Worm (Caenorhabditis elegans): Measurements from ENCODE around the gene F57B9.8.

The F57B9.8 gene

DNA sequence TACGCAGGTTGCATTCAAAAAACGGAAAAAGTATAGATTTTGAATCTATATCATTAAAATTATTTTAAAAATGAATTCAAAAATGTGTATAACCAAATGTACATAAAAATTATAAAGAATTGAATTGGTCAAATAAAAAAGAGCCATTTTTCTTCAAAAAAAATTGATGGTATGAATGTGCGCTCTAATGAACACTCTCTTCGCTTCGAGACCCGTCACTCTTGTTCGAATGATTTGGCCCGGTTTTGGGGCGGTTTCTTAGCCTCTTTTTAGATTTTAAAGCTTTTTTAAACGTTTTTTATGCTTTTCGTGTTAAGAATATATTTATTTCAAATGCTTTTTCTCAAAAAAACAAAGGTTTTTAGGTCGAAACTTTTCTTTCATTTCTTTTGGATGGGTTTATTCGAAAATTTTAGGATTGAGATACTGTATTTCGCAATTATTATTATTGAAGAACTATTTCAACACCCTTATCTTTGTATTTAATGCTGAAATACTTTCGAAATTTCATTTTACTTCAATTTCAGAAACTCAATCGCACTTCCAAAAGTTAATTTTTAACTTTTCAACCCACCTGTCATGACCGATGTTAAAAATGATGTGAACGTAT is 5.5 kb downstream of the F57B9.8 start, which contains the start of gene inf-1 (continued):
- TF ChIP-seq set-16 (GFP tag; IDR thresholded peaks at IDR 0.05), result no peak
- no peak for TF ChIP-seq F37D6.2 (tag; optimal IDR thresholded peaks at IDR 0.05)
- no peak for TF ChIP-seq ZK337.2 (GFP tag; IDR thresholded peaks at IDR 0.05)
- no peak for TF ChIP-seq lim-7 (GFP tag; IDR thresholded peaks at IDR 0.05)
- TF ChIP-seq hmg-1.1 (GFP tag; IDR thresholded peaks at IDR 0.05), result no peak
- TF ChIP-seq lin-1 (GFP tag; IDR thresholded peaks at IDR 0.05), result no peak
- no peak for TF ChIP-seq F10B5.3 (tag; optimal IDR thresholded peaks at IDR 0.05)
- TF ChIP-seq ceh-20 (GFP tag; IDR thresholded peaks at IDR 0.05), result no peak
- TF ChIP-seq nhr-77 (tag; optimal IDR thresholded peaks at IDR 0.05), result peak; percentile 10
- TF ChIP-seq php-3 (GFP tag; IDR thresholded peaks at IDR 0.05), result no peak
- TF ChIP-seq dmd-6 (GFP tag; IDR thresholded peaks at IDR 0.05), result no peak
- TF ChIP-seq nhr-28 (tag; optimal IDR thresholded peaks at IDR 0.05), result no peak
- TF ChIP-seq zfp-3 (GFP tag; conservative IDR thresholded peaks at IDR 0.05), result no peak
- no peak for TF ChIP-seq mdt-29 (GFP tag; IDR thresholded peaks at IDR 0.05)
- no peak for TF ChIP-seq egl-43 (GFP tag; IDR thresholded peaks at IDR 0.05)
- TF ChIP-seq zag-1 (tag; optimal IDR thresholded peaks at IDR 0.05), result no peak
- no peak for TF ChIP-seq tag-97 (GFP tag; IDR thresholded peaks at IDR 0.05)
- no peak for TF ChIP-seq zip-11 (GFP tag; IDR thresholded peaks at IDR 0.05)
- TF ChIP-seq ceh-44 (GFP tag; IDR thresholded peaks at IDR 0.05), result no peak
- TF ChIP-seq daf-19 (GFP tag; conservative IDR thresholded peaks at IDR 0.05), result no peak
- TF ChIP-seq dmd-9 (GFP tag; IDR thresholded peaks at IDR 0.05), result no peak

ce11 chrIII:6928725-6929124 is 6.4 kb downstream of the F57B9.8 start, which contains the start of gene flap-1:
Gene flap-1, minus strand, starts transcription at chrIII:6928825.
- TF ChIP-seq hlh-30 (tag; optimal IDR thresholded peaks at IDR 0.05; ENCODE audit: insufficient read depth), result no peak
- no peak for TF ChIP-seq T26A8.4 (GFP tag; IDR thresholded peaks at IDR 0.05)
- no peak for TF ChIP-seq dmd-9 (GFP tag; IDR thresholded peaks at IDR 0.05)
- no peak for TF ChIP-seq egl-43 (GFP tag; IDR thresholded peaks at IDR 0.05)
- TF ChIP-seq aha-1 (tag), result peak; percentile 89

DNA sequence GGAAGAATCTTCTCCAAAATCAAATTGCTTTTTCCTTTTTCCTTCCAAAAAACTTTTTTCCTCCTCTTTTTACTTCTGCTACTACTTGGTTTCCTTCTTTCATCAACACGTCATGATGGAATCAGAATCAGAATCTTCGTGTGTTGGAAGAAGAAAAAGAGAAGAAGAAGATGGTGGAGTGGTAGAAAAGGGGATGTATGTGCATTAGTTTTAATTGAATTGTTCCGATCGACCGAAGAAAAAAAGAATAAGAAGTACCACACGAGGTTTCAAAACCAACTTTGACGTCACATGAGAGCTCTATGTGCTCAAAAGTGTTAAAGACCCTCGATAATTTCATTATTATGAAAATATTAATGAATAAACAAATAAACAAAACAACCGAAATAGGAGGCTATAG is 20.3 kb downstream of the F57B9.8 start:
- TF ChIP-seq ces-1 (GFP tag; optimal IDR thresholded peaks at IDR 0.05), result peak; percentile 52
- no peak for TF ChIP-seq nhr-76 (tag; optimal IDR thresholded peaks at IDR 0.05)
- no peak for TF ChIP-seq ceh-20 (GFP tag; IDR thresholded peaks at IDR 0.05)
- TF ChIP-seq lsy-2 (tag; optimal IDR thresholded peaks at IDR 0.05), result peak in 1 of 2 experiments; percentile 31
- no peak for TF ChIP-seq zip-2 (tag; optimal IDR thresholded peaks at IDR 0.05)

DNA sequence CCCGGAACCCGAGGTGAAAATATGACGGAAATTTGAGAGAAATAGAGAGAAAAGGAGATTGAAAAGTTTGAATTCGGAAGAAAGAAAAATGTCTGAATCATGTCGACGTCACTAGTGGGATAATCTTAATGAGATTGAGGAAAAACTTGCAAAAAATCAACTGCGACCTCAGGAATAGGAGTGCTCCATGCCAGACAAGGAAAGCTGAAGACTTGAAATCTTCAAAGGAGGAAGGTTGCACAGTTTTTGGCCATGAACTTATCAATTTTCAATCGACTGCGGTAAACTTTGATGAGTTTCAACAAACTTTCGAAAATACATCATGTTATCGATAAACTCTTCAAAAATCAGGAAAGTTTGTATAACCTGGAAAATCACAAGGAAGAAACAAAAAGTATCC is 22.7 kb downstream of the F57B9.8 start, which contains the start of gene pdf-1:
Gene pdf-1, minus strand, starts transcription at position 101 of the 400 bp plus-strand sequence.
- TF ChIP-seq rbr-2 (tag; optimal IDR thresholded peaks at IDR 0.05) (no peak), ceh-20 (GFP tag; IDR thresholded peaks at IDR 0.05) (no peak), aly-2 (tag; optimal IDR thresholded peaks at IDR 0.05) (no peak), mxl-3 (GFP tag; optimal IDR thresholded peaks at IDR 0.05) (no peak), unc-62 (GFP tag; optimal IDR thresholded peaks at IDR 0.05 in 1 of 2) (no peak), unc-62 (tag; optimal IDR thresholded peaks at IDR 0.05) (no peak), skn-1 (tag; optimal IDR thresholded peaks at IDR 0.05) (no peak)

ce11 chrIII:6906409-6906808 is 28.7 kb downstream of the F57B9.8 start, which contains the start of gene T07E3.2:
Gene T07E3.2, plus strand, starts transcription at chrIII:6906709.
- TF ChIP-seq zfp-3 (GFP tag; conservative IDR thresholded peaks at IDR 0.05) (no peak), lin-29 (GFP tag; IDR thresholded peaks at IDR 0.05) (no peak), set-16 (GFP tag; IDR thresholded peaks at IDR 0.05) (no peak), dmd-9 (GFP tag; IDR thresholded peaks at IDR 0.05) (no peak), php-3 (GFP tag; IDR thresholded peaks at IDR 0.05) (no peak), Y75B8A.6 (GFP tag; IDR thresholded peaks at IDR 0.05) (no peak), duxl-1 (tag; optimal IDR thresholded peaks at IDR 0.05; ENCODE audit: poor library complexity) (no peak), pqm-1 (tag; optimal IDR thresholded peaks at IDR 0.05) (no peak), nhr-28 (tag; optimal IDR thresholded peaks at IDR 0.05) (no peak), lir-3 (tag; optimal IDR thresholded peaks at IDR 0.05) (no peak), F44E2.7 (GFP tag; IDR thresholded peaks at IDR 0.05) (no peak), lin-13 (GFP tag; optimal IDR thresholded peaks at IDR 0.05) (no peak), ceh-62 (tag; optimal IDR thresholded peaks at IDR 0.05) (no peak)

All from whole organism, L4 larva.